Fruit fly (Drosophila melanogaster) Kc167 (cell line): ENCODE data around the gene CG14221.

ENCODE experiments used
- Myc ChIP-seq: fragments of >200 bp; optimal IDR thresholded peaks from 2 replicates; lab custom pipeline; 2017; ENCODE audit warnings: missing external identifiers
- h ChIP-seq: fragments of >200 bp; optimal IDR thresholded peaks from 3 replicates; lab custom pipeline; 2018; ENCODE audit warnings: missing external identifiers
- insv ChIP-seq: fragments of >200 bp; optimal IDR thresholded peaks from 3 replicates; lab custom pipeline; 2018; ENCODE audit warnings: missing external identifiers
- psq ChIP-seq: fragments of >200 bp; optimal IDR thresholded peaks from 2 replicates; lab custom pipeline; 2017; ENCODE audit warnings: missing external identifiers
- ttk ChIP-seq: sonication (Bioruptor generic); optimal IDR thresholded peaks from 2 replicates; lab custom pipeline; 2017; ENCODE audit warnings: missing external identifiers

DNA sequence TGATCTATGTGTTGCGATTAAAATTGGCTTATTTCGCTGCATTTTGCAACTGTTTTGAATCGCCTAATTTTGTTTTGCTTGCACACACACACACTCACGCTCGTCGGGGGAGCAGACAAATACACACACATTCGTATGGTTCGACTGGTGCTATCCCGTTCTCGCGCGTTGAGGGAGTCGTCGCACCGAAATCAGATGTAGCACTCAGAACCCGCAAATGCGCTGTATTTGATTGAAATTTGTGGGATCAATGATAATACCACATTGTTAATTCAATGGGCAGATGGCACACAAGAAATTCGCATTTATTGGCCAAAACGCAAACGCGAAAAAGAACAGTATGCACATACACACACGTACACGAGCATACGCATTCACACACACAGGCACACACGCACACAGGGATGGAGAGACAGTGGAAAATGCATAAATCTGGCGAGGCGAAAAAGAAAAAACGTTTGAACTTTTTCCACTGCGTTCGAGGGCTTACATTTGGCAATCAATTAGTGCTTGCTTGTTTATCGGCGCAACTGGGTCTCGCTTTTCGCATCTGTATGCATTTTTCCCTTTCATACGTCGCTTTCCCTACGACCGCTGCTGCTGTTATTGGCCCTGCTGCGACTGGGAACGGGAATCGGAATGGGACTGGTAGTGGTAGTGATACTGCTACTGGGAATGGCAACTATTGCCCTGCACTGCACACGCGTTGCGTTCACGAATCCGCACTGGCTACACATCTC, 42.0 kb downstream of the CG14221 start:
- TF ChIP-seq psq (lab: Kevin White, UChicago) (no peak), h (lab: Kevin White, UChicago) (no peak), ttk (lab: Kevin White, UChicago) (no peak), insv (lab: Kevin White, UChicago) (no peak), Myc (lab: Kevin White, UChicago) (no peak)
